Worm (Caenorhabditis elegans) whole organism, L4/young adult: ENCODE data around the gene Y62F5A.12.

Experiments
- W03F9.2 ChIP-seq: fragments of 150-350 bp; optimal IDR thresholded peaks from 2 replicates; lab custom pipeline; 2014; ENCODE audit warnings: missing biosample characterization, missing genetic modification characterization
- dao-5 ChIP-seq: sonication (generic microtip); optimal IDR thresholded peaks from 2 replicates; lab custom pipeline; 2016; ENCODE audit warnings: missing genotype, missing genetic modification characterization, moderate library complexity, missing compliant biosample characterization
- him-1 ChIP-seq: sonication (generic microtip); optimal IDR thresholded peaks from 2 replicates; lab custom pipeline; 2016; ENCODE audit warnings: missing genotype, missing genetic modification reagents, missing genetic modification characterization, missing compliant biosample characterization

ce11 chrII:11501956-11502355 lies 32.3 kb downstream of the Y62F5A.12 start:
- no peak for TF ChIP-seq W03F9.2 (tag; lab: Kevin White, UChicago)
- TF ChIP-seq him-1 (tag; lab: Kevin White, UChicago): no peak
- no peak for TF ChIP-seq dao-5
